Fruit fly (Drosophila melanogaster) whole organism, prepupa: Measurements from ENCODE around the gene Wnt4.
A peak's percentile ranks its signal among the peaks of the same experiment; 100 is the strongest.

Experiments used
- CG10669 ChIP-seq: fragments of 200-800 bp; sonication (Bioruptor generic); optimal IDR thresholded peaks from 3 replicates; lab custom pipeline; 2018; ENCODE audit warnings: missing biosample characterization, mild to moderate bottlenecking, missing genetic modification characterization, moderate library complexity
- CG11762 ChIP-seq: fragments of 200-800 bp; sonication (Bioruptor generic); optimal IDR thresholded peaks from 3 replicates; lab custom pipeline; 2016; ENCODE audit warnings: missing biosample characterization, missing genetic modification characterization; ENCODE audit not compliant: insufficient read depth
- CG15336 ChIP-seq: fragments of 200-800 bp; sonication (Bioruptor generic); IDR thresholded peaks from 2 replicates; pipeline ENCODE4 v1.3.6; 2022; ENCODE audit warnings: missing biosample characterization, missing genetic modification characterization
- CG16779 ChIP-seq: fragments of 200-800 bp; sonication (Bioruptor generic); optimal IDR thresholded peaks from 3 replicates; lab custom pipeline; 2017; ENCODE audit warnings: missing biosample characterization, mild to moderate bottlenecking, missing genetic modification characterization
- CG3032 ChIP-seq: fragments of 200-800 bp; optimal IDR thresholded peaks from 2 replicates; lab custom pipeline; 2019; ENCODE audit warnings: missing biosample characterization, mild to moderate bottlenecking, missing genetic modification characterization, moderate library complexity
- CG31627 ChIP-seq: fragments of 200-800 bp; sonication (Bioruptor generic); optimal IDR thresholded peaks from 3 replicates; lab custom pipeline; 2016; ENCODE audit warnings: missing biosample characterization, missing genetic modification characterization
- CG32006 ChIP-seq: fragments of 200-800 bp; sonication (Bioruptor generic); optimal IDR thresholded peaks from 3 replicates; lab custom pipeline; 2017; ENCODE audit warnings: missing biosample characterization, mild to moderate bottlenecking, missing genetic modification characterization
- CG34406 ChIP-seq: fragments of 200-800 bp; sonication (Bioruptor generic); optimal IDR thresholded peaks from 3 replicates; lab custom pipeline; 2016; ENCODE audit warnings: missing biosample characterization, missing genetic modification characterization
- CG3919 ChIP-seq: fragments of 200-800 bp; sonication (Bioruptor generic); optimal IDR thresholded peaks from 3 replicates; lab custom pipeline; 2016; ENCODE audit warnings: missing biosample characterization, missing genetic modification characterization
- CG4318 ChIP-seq: fragments of 200-800 bp; sonication (Bioruptor generic); optimal IDR thresholded peaks from 3 replicates; lab custom pipeline; 2017; ENCODE audit warnings: missing biosample characterization, mild to moderate bottlenecking, missing genetic modification characterization
- CG6163 ChIP-seq: fragments of 200-800 bp; sonication (Bioruptor generic); IDR thresholded peaks from 3 replicates; pipeline ENCODE4 v1.3.6; 2022; ENCODE audit warnings: missing biosample characterization, missing genetic modification characterization
- CG6276 ChIP-seq: fragments of 200-800 bp; sonication (Bioruptor generic); optimal IDR thresholded peaks from 2 replicates; lab custom pipeline; 2017; ENCODE audit warnings: missing biosample characterization, mild to moderate bottlenecking, missing genetic modification characterization
- CG6792 ChIP-seq: fragments of 200-800 bp; sonication (Bioruptor generic); optimal IDR thresholded peaks from 3 replicates; lab custom pipeline; 2016; ENCODE audit warnings: missing biosample characterization, missing genetic modification characterization
- CG6854 ChIP-seq: fragments of 200-800 bp; sonication (Bioruptor generic); optimal IDR thresholded peaks from 2 replicates; lab custom pipeline; 2017; ENCODE audit warnings: missing biosample characterization, mild to moderate bottlenecking, missing genetic modification characterization
- CG7368 ChIP-seq: fragments of 200-800 bp; sonication (Bioruptor generic); optimal IDR thresholded peaks from 3 replicates; lab custom pipeline; 2016; ENCODE audit warnings: missing biosample characterization, missing genetic modification characterization
- CG8119 ChIP-seq: fragments of 200-800 bp; sonication (Bioruptor generic); IDR thresholded peaks from 3 replicates; pipeline ENCODE4 v1.3.6; 2022; ENCODE audit warnings: missing biosample characterization, missing genetic modification characterization
- CG8319 ChIP-seq: fragments of 200-800 bp; sonication (Bioruptor generic); optimal IDR thresholded peaks from 3 replicates; lab custom pipeline; 2016; ENCODE audit warnings: missing biosample characterization, missing genetic modification characterization
- CG9139 ChIP-seq: fragments of 200-800 bp; sonication (Bioruptor generic); optimal IDR thresholded peaks from 3 replicates; lab custom pipeline; 2017; ENCODE audit warnings: missing biosample characterization, mild to moderate bottlenecking, missing genetic modification characterization
- Eip75B ChIP-seq: fragments of 200-800 bp; sonication (Bioruptor generic); optimal IDR thresholded peaks from 3 replicates; lab custom pipeline; 2016; ENCODE audit warnings: missing biosample characterization, missing genetic modification characterization
- Eip78C ChIP-seq: fragments of 200-800 bp; sonication (Bioruptor generic); peaks from one replicate; lab custom pipeline; 2016; ENCODE audit warnings: missing biosample characterization, missing genetic modification characterization
- Eip93F ChIP-seq: fragments of 200-800 bp; sonication (Bioruptor generic); optimal IDR thresholded peaks from 2 replicates; lab custom pipeline; 2016; ENCODE audit warnings: missing biosample characterization, mild to moderate bottlenecking, missing genetic modification characterization
- Ets21C ChIP-seq: fragments of 200-800 bp; sonication (Bioruptor generic); optimal IDR thresholded peaks from 3 replicates; lab custom pipeline; 2016; ENCODE audit warnings: missing biosample characterization, missing genetic modification characterization
- Ets96B ChIP-seq: fragments of 200-800 bp; optimal IDR thresholded peaks from 2 replicates; lab custom pipeline; 2019; ENCODE audit warnings: missing biosample characterization, mild to moderate bottlenecking, missing genetic modification characterization, moderate library complexity
- Gug ChIP-seq: fragments of 200-800 bp; sonication (Bioruptor generic); IDR thresholded peaks from 2 replicates; pipeline ENCODE4 v1.3.6; 2022; ENCODE audit warnings: missing biosample characterization, missing genetic modification characterization
- Hr39 ChIP-seq: fragments of 200-800 bp; sonication (Bioruptor generic); optimal IDR thresholded peaks from 2 replicates; lab custom pipeline; 2016; ENCODE audit warnings: missing biosample characterization, missing genetic modification characterization
- Hr4 ChIP-seq: fragments of 200-800 bp; sonication (Bioruptor generic); optimal IDR thresholded peaks from 3 replicates; lab custom pipeline; 2016; ENCODE audit warnings: missing biosample characterization, missing genetic modification characterization
- Lpt ChIP-seq: fragments of 200-800 bp; sonication (Bioruptor generic); optimal IDR thresholded peaks from 3 replicates; lab custom pipeline; 2016; ENCODE audit warnings: missing biosample characterization, missing genetic modification characterization
- Met ChIP-seq: fragments of 200-800 bp; sonication (Bioruptor generic); optimal IDR thresholded peaks from 3 replicates; lab custom pipeline; 2016; ENCODE audit warnings: missing biosample characterization, missing genetic modification characterization
- OdsH ChIP-seq: fragments of 200-800 bp; sonication (Bioruptor generic); optimal IDR thresholded peaks from 3 replicates; lab custom pipeline; 2016; ENCODE audit warnings: missing biosample characterization, missing genetic modification characterization
- Smox ChIP-seq: fragments of 200-800 bp; sonication (Bioruptor generic); optimal IDR thresholded peaks from 3 replicates; lab custom pipeline; 2016; ENCODE audit warnings: missing biosample characterization, missing genetic modification characterization
- Sox102F ChIP-seq: fragments of 200-800 bp; sonication (Bioruptor generic); optimal IDR thresholded peaks from 2 replicates; lab custom pipeline; 2016; ENCODE audit warnings: missing biosample characterization, mild to moderate bottlenecking, missing genetic modification characterization
- Sox14 ChIP-seq: fragments of 200-800 bp; sonication (Bioruptor generic); optimal IDR thresholded peaks from 3 replicates; lab custom pipeline; 2016; ENCODE audit warnings: missing biosample characterization, missing genetic modification characterization
- achi ChIP-seq: fragments of 200-800 bp; sonication (Bioruptor generic); optimal IDR thresholded peaks from 3 replicates; lab custom pipeline; 2016; ENCODE audit warnings: missing biosample characterization, missing genetic modification characterization
- acj6 ChIP-seq: fragments of 200-800 bp; sonication (Bioruptor generic); optimal IDR thresholded peaks from 3 replicates; lab custom pipeline; 2016; ENCODE audit warnings: missing biosample characterization, missing genetic modification characterization
- cyc ChIP-seq: fragments of 200-800 bp; sonication (Bioruptor generic); optimal IDR thresholded peaks from 3 replicates; lab custom pipeline; 2016; ENCODE audit warnings: missing biosample characterization, missing genetic modification characterization
- dac ChIP-seq: fragments of 200-800 bp; sonication (Bioruptor generic); optimal IDR thresholded peaks from 2 replicates; lab custom pipeline; 2017; ENCODE audit warnings: missing biosample characterization, mild to moderate bottlenecking, missing genetic modification characterization
- eg ChIP-seq: fragments of 200-800 bp; sonication (Bioruptor generic); IDR thresholded peaks from 3 replicates; pipeline ENCODE4 v1.3.6; 2022; ENCODE audit warnings: missing biosample characterization, missing genetic modification characterization
- esn ChIP-seq: fragments of 200-800 bp; sonication (Bioruptor generic); optimal IDR thresholded peaks from 2 replicates; lab custom pipeline; 2016; ENCODE audit warnings: missing biosample characterization, mild to moderate bottlenecking, missing genetic modification characterization, moderate library complexity
- fd59A ChIP-seq: fragments of 200-800 bp; sonication (Bioruptor generic); optimal IDR thresholded peaks from 2 replicates; lab custom pipeline; 2017; ENCODE audit warnings: missing biosample characterization, mild to moderate bottlenecking, missing genetic modification characterization, missing genetic modification reagents
- fd85E ChIP-seq: fragments of 200-800 bp; sonication (Bioruptor generic); optimal IDR thresholded peaks from 3 replicates; lab custom pipeline; 2016; ENCODE audit warnings: missing biosample characterization, missing genetic modification characterization
- fkh ChIP-seq: fragments of 200-800 bp; sonication (Bioruptor generic); optimal IDR thresholded peaks from 3 replicates; lab custom pipeline; 2017; ENCODE audit warnings: missing biosample characterization, mild to moderate bottlenecking, missing genetic modification characterization, moderate library complexity
- lz ChIP-seq: fragments of 200-800 bp; sonication (Bioruptor generic); optimal IDR thresholded peaks from 3 replicates; lab custom pipeline; 2016; ENCODE audit warnings: missing biosample characterization, missing genetic modification characterization
- net ChIP-seq: fragments of 200-800 bp; sonication (Bioruptor generic); optimal IDR thresholded peaks from 3 replicates; lab custom pipeline; 2016; ENCODE audit warnings: missing biosample characterization, missing genetic modification characterization
- pdm3 ChIP-seq: fragments of 200-800 bp; sonication (Bioruptor generic); optimal IDR thresholded peaks from 3 replicates; lab custom pipeline; 2016; ENCODE audit warnings: missing biosample characterization, missing genetic modification characterization
- salr ChIP-seq, 2 experiments: fragments of 200-800 bp; sonication (Bioruptor generic); optimal IDR thresholded peaks; 3 replicates each; lab custom pipeline; 2016 to 2018; ENCODE audit warnings: missing biosample characterization in 2 of 2, missing genetic modification characterization in 2 of 2, mild to moderate bottlenecking in 1 of 2
- svp ChIP-seq: fragments of 200-800 bp; sonication (Bioruptor generic); peaks from one replicate; lab custom pipeline; 2016; ENCODE audit warnings: missing biosample characterization, missing genetic modification characterization
- topi ChIP-seq: fragments of 200-800 bp; sonication (Bioruptor generic); optimal IDR thresholded peaks from 3 replicates; lab custom pipeline; 2016; ENCODE audit warnings: missing biosample characterization, missing genetic modification characterization
- vri ChIP-seq: fragments of 200-800 bp; sonication (Bioruptor generic); optimal IDR thresholded peaks from 3 replicates; lab custom pipeline; 2016; ENCODE audit warnings: missing biosample characterization, mild to moderate bottlenecking, missing genetic modification characterization

Wnt4 gene

DNA sequence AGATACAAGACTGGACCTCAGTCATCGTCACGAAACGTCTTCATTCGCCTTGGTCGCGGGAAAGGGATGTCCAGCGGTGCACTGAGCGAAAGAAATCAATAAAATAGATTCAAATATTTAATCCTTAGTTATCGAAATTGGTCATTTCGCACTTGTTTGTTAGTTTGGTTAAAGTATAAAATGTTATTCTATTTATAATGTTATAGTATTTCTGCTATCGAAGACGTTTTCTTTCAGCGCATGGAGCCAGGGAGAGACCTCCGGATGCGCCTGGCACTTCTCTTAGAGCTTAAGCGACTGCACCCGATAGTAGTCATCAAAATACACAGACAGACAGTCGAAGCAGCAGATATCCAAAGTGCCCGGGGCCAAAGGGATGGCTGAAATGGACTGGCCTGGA lies 46.0 kb upstream of the Wnt4 start (continued):
- TF ChIP-seq cyc (no peak), eg (GFP tag; lab: Robert Waterston, UW) (0 out of 3 replicates have a peak, but pooled peaks have one; percentile 35), lz (GFP tag; lab: Kevin White, UChicago) (peak; percentile 30), Gug (peak; percentile 27; the same call in 1 of the 2 replicates), salr (GFP tag; optimal IDR thresholded peaks at IDR 0.05; lab: Kevin White, UChicago) (peak; percentile 6 to 38), topi (peak; percentile 33), CG9139 (no peak), CG10669 (GFP tag; lab: Kevin White, UChicago) (peak; percentile 71), CG6276 (GFP tag; lab: Kevin White, UChicago) (no peak), CG7368 (peak; percentile 5), vri (GFP tag; lab: Kevin White, UChicago) (peak; percentile 47), CG6854 (GFP tag; lab: Kevin White, UChicago) (peak; percentile 22), fkh (GFP tag; lab: Kevin White, UChicago) (no peak), CG3919 (GFP tag; lab: Kevin White, UChicago) (peak; percentile 51), CG15336 (no peak), CG32006 (GFP tag; lab: Kevin White, UChicago) (no peak), fd59A (GFP tag; lab: Kevin White, UChicago) (peak; percentile 63), Ets21C (GFP tag; lab: Kevin White, UChicago) (no peak), Sox14 (GFP tag; lab: Kevin White, UChicago) (peak; percentile 67), Eip75B (GFP tag; lab: Kevin White, UChicago) (peak; percentile 62)
- TF ChIP-seq, all 60 proteins: peak for 42

DNA sequence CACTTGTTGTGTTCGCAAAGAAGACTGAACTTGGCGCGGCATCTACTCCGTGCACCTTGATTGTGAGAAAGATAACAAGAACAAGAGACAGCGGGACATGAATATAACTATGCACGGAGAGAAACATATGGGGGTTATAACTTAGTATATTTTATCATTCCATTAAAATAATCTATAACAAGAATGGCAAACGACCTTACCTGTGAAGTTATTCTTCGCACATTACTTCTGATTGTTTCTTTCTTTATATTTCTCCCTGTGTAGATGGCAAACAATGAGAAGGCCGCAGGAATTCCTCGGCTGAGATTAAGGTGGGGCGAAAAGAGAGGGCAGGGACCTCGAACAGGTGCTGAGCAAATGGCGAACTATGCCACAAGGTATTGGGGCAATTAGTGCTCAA lies 44.1 kb upstream of the Wnt4 start:
- peak; percentile 71 for TF ChIP-seq CG10669 (GFP tag; lab: Kevin White, UChicago)
- TF ChIP-seq CG7368 = peak; percentile 63
- peak; percentile 1 for TF ChIP-seq Lpt (GFP tag; lab: Kevin White, UChicago)
- TF ChIP-seq Sox14 (GFP tag; lab: Kevin White, UChicago) = peak; percentile 76
- TF ChIP-seq CG4318 (GFP tag; lab: Kevin White, UChicago) = no peak
- TF ChIP-seq Hr39 (GFP tag; lab: Kevin White, UChicago) = peak; percentile 70
- TF ChIP-seq OdsH (GFP tag; lab: Kevin White, UChicago) = peak; percentile 65
- peak; percentile 74 for TF ChIP-seq CG31627
- no peak for TF ChIP-seq CG6276 (GFP tag; lab: Kevin White, UChicago)
- peak; percentile 70 for TF ChIP-seq Sox102F (GFP tag; lab: Kevin White, UChicago)
- peak; percentile 85 for TF ChIP-seq CG6163
- peak; percentile 41; the same call in 2 of the 3 replicates for TF ChIP-seq CG8119
- peak; percentile 83 for TF ChIP-seq Met
- peak; percentile 81 for TF ChIP-seq CG3919 (GFP tag; lab: Kevin White, UChicago)
- TF ChIP-seq vri (GFP tag; lab: Kevin White, UChicago) = peak; percentile 67
- TF ChIP-seq esn = peak; percentile 83
- TF ChIP-seq Ets21C (GFP tag; lab: Kevin White, UChicago) = peak; percentile 51
- TF ChIP-seq CG32006 (GFP tag; lab: Kevin White, UChicago) = peak; percentile 14
- peak; percentile 29 for TF ChIP-seq CG8319 (GFP tag; lab: Kevin White, UChicago)
- TF ChIP-seq CG11762 (GFP tag; lab: Kevin White, UChicago) = peak; percentile 30
- peak; percentile 94 for TF ChIP-seq Eip78C (GFP tag; lab: Kevin White, UChicago)
- TF ChIP-seq Hr4 (GFP tag; lab: Kevin White, UChicago) = peak; percentile 11
- TF ChIP-seq pdm3 (GFP tag; lab: Kevin White, UChicago) = peak; percentile 65
- peak; percentile 42 for TF ChIP-seq net (GFP tag; lab: Kevin White, UChicago)
- TF ChIP-seq Gug = no peak
- peak; percentile 73 for TF ChIP-seq fd59A (GFP tag; lab: Kevin White, UChicago)
- peak; percentile 80 for TF ChIP-seq Eip75B (GFP tag; lab: Kevin White, UChicago)
- TF ChIP-seq CG6854 (GFP tag; lab: Kevin White, UChicago) = no peak
- peak; percentile 73 for TF ChIP-seq CG3032 (tag; lab: Kevin White, UChicago)
- TF ChIP-seq CG9139 = peak; percentile 67
- TF ChIP-seq Eip93F (GFP tag; lab: Kevin White, UChicago) = no peak
- TF ChIP-seq CG15336 = no peak
- TF ChIP-seq fd85E (GFP tag; lab: Kevin White, UChicago) = no peak
- TF ChIP-seq acj6 (GFP tag; lab: Kevin White, UChicago) = peak; percentile 79
- TF ChIP-seq CG34406 (GFP tag; lab: Kevin White, UChicago) = peak; percentile 65
- peak; percentile 78 for TF ChIP-seq topi
- TF ChIP-seq CG6792 = peak; percentile 69
- peak; percentile 73 for TF ChIP-seq Smox
- TF ChIP-seq achi (GFP tag; lab: Kevin White, UChicago) = peak; percentile 62
- TF ChIP-seq svp (GFP tag; lab: Kevin White, UChicago) = peak; percentile 89
- no peak for TF ChIP-seq fkh (GFP tag; lab: Kevin White, UChicago)
- peak; percentile 14 for TF ChIP-seq CG16779 (tag; lab: Kevin White, UChicago)
- no peak for TF ChIP-seq dac (GFP tag; lab: Kevin White, UChicago)
- TF ChIP-seq Ets96B (tag; lab: Kevin White, UChicago) = peak; percentile 84
